Fruit fly (Drosophila melanogaster): ENCODE results near the gene Gel.
A peak's percentile ranks its signal among the peaks of the same experiment; 100 is the strongest.

Gel gene

DNA sequence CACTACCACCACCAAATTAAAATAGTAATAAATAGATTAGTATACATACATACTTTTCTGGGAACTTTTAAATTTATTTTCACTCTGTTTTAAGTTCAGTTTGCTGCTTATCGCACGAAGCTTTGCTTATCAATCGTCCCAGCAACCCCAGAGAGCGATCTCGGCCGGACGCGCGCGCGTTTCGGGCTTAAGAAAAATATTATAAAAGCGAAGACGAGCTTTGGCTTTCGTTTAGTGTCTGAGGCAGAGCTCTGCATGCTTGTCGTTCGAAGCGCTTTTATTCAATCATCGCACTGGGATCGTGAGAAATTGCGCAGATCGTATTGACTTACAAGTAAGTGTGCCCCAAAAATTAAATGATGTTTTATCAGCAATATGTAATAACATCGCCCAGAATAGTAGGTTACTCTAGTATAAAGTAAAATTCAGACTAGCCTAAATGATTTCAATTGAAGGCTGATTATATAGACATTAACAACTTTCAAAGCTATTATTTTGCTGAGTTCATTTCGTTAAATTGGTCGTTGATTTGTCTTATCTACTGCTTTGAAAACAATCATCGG is at the start of gene Gel:
TSS of gene Gel (plus strand) at position 227 of the 563 bp plus-strand sequence.
- peak; percentile 90 for TF ChIP-seq svp (GFP tag)
- TF ChIP-seq Blimp-1 (GFP tag; optimal IDR thresholded peaks at IDR 0.05), result no peak
- TF ChIP-seq Eip78C (GFP tag), result peak; percentile 44

DNA sequence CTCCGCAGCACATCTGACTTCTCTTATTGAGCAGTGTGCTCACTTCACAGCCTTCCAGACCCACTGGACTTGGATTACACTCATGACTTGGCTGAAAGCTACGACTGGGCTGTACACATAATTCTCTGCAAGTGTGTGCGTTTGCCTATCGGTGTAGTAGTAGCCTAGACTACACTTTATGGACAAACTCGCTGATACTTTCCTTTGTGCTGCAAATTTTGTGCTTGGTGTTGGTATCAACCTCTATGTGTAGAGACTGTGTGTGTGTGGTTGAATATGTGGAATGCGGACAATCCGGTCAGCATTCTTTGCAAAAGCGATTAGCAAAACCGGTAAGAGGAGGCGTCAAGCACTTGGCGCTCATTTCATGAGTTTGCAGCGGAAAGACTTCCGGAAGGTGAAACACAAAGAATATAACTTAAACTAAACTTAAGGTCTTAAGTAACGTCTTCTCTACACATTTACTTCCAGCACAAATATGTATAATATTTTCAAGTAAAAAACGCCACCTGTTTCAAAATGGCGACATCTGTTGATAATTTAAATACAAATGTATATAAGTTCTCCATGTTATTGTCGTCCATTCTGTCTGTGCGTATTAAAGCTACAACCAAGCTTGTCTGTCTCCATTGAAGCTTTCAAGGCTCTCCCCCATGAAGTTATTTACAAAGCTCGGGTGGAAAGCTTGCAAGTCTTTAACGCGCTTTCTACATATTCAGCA is 48.0 kb upstream of the Gel start:
- TF ChIP-seq CG9139 (GFP tag; optimal IDR thresholded peaks at IDR 0.05) (peak; percentile 1), Blimp-1 (GFP tag; optimal IDR thresholded peaks at IDR 0.05) (peak; percentile 17), svp (GFP tag) (no peak), salr (GFP tag; optimal IDR thresholded peaks at IDR 0.05) (peak in 1 of 2 experiments; percentile 15), CG6808 (GFP tag; optimal IDR thresholded peaks at IDR 0.05) (peak; percentile 11), ss (GFP tag; optimal IDR thresholded peaks at IDR 0.05) (peak; percentile 26 to 73), dsx (GFP tag; optimal IDR thresholded peaks at IDR 0.05; ENCODE audit: poor library complexity, severe bottlenecking) (peak; percentile 13), CG31627 (GFP tag; optimal IDR thresholded peaks at IDR 0.05) (no peak), Sox14 (GFP tag; optimal IDR thresholded peaks at IDR 0.05) (peak; percentile 50), CG11762 (GFP tag; optimal IDR thresholded peaks at IDR 0.05; ENCODE audit: insufficient read depth) (no peak), CG6792 (GFP tag; optimal IDR thresholded peaks at IDR 0.05) (peak; percentile 4), Eip78C (GFP tag) (peak; percentile 73), Lpt (GFP tag; optimal IDR thresholded peaks at IDR 0.05) (peak; percentile 69), CG8632 (GFP tag; optimal IDR thresholded peaks at IDR 0.05) (no peak)

- no peak for TF ChIP-seq Ets96B (tag; optimal IDR thresholded peaks at IDR 0.05)
- TF ChIP-seq CG6808 (GFP tag; optimal IDR thresholded peaks at IDR 0.05), result no peak
- TF ChIP-seq Hr38 (GFP tag; optimal IDR thresholded peaks at IDR 0.05), result no peak
- no peak for TF ChIP-seq CG32006 (GFP tag; optimal IDR thresholded peaks at IDR 0.05)
- no peak for TF ChIP-seq CG31627 (GFP tag; optimal IDR thresholded peaks at IDR 0.05)
- TF ChIP-seq Met (GFP tag; optimal IDR thresholded peaks at IDR 0.05), result no peak
- TF ChIP-seq Sox102F (GFP tag; optimal IDR thresholded peaks at IDR 0.05), result no peak
- TF ChIP-seq Smox (GFP tag; optimal IDR thresholded peaks at IDR 0.05), result no peak
- TF ChIP-seq CG8119 (GFP tag; IDR thresholded peaks at IDR 0.05), result no peak
- TF ChIP-seq CG15336 (GFP tag; IDR thresholded peaks at IDR 0.05), result no peak
- no peak for TF ChIP-seq CG8632 (GFP tag; optimal IDR thresholded peaks at IDR 0.05)
- TF ChIP-seq Ets21C (GFP tag; optimal IDR thresholded peaks at IDR 0.05), result no peak
Measured at dm6 chr3R:4190160-4190559, 44.9 kb upstream of the Gel start, which contains the start of gene Dsk. Dsk (minus strand) TSS chr3R:4190260.

dm6 chr3R:4197055-4197454 is 38.0 kb upstream of the Gel start, which contains the start of gene beta-Man:
beta-Man (plus strand) TSS chr3R:4197206.
- TF ChIP-seq Ets96B (tag; optimal IDR thresholded peaks at IDR 0.05) (no peak), Sox102F (GFP tag; optimal IDR thresholded peaks at IDR 0.05) (peak; percentile 17), Blimp-1 (GFP tag; optimal IDR thresholded peaks at IDR 0.05) (peak; percentile 81), CG9139 (GFP tag; optimal IDR thresholded peaks at IDR 0.05) (peak; percentile 31), CG10631 (GFP tag; optimal IDR thresholded peaks at IDR 0.05) (no peak), Hr38 (GFP tag; optimal IDR thresholded peaks at IDR 0.05) (no peak), Met (GFP tag; optimal IDR thresholded peaks at IDR 0.05) (no peak), CG1621 (tag; optimal IDR thresholded peaks at IDR 0.05) (peak; percentile 67), Eip75B (GFP tag; optimal IDR thresholded peaks at IDR 0.05) (no peak), CG6854 (GFP tag; optimal IDR thresholded peaks at IDR 0.05) (peak; percentile 65), Sox14 (GFP tag; optimal IDR thresholded peaks at IDR 0.05) (peak; percentile 14), achi (GFP tag; optimal IDR thresholded peaks at IDR 0.05) (no peak), CG32006 (GFP tag; optimal IDR thresholded peaks at IDR 0.05) (no peak), Hr39 (GFP tag; optimal IDR thresholded peaks at IDR 0.05) (no peak), dsx (GFP tag; optimal IDR thresholded peaks at IDR 0.05; ENCODE audit: poor library complexity, severe bottlenecking) (peak; percentile 8), Eip78C (GFP tag) (peak; percentile 68), CG6792 (GFP tag; optimal IDR thresholded peaks at IDR 0.05) (no peak), CG10669 (GFP tag; optimal IDR thresholded peaks at IDR 0.05) (no peak), vri (GFP tag; optimal IDR thresholded peaks at IDR 0.05) (no peak), Lpt (GFP tag; optimal IDR thresholded peaks at IDR 0.05) (peak; percentile 9), esn (GFP tag; optimal IDR thresholded peaks at IDR 0.05) (peak; percentile 12), CG7368 (GFP tag; optimal IDR thresholded peaks at IDR 0.05) (no peak), Smox (GFP tag; optimal IDR thresholded peaks at IDR 0.05) (no peak)

Data from whole organism, prepupa.